Fruit fly (Drosophila melanogaster) whole organism, embryonic: ENCODE measurements around the gene CG3040.
A peak's percentile ranks its signal among the peaks of the same experiment; 100 is the strongest.

Source experiments
- Adf1 ChIP-seq: fragments of 200-800 bp; sonication (Bioruptor generic); IDR thresholded peaks from 2 replicates; pipeline ENCODE4 v1.3.6; 2022; ENCODE audit warnings: missing biosample characterization, missing genetic modification characterization
- Asciz ChIP-seq: fragments of 200-800 bp; sonication (Bioruptor generic); optimal IDR thresholded peaks from 2 replicates; lab custom pipeline; 2017; ENCODE audit warnings: missing biosample characterization, mild to moderate bottlenecking, missing genetic modification characterization, missing genetic modification reagents
- Atf6 ChIP-seq: fragments of 200-800 bp; sonication (Bioruptor generic); IDR thresholded peaks from 2 replicates; pipeline ENCODE4 v1.3.6; 2022; ENCODE audit warnings: missing biosample characterization, missing genetic modification characterization
- Awh ChIP-seq: fragments of 200-800 bp; sonication (Bioruptor generic); IDR thresholded peaks from 2 replicates; pipeline ENCODE4, ENCODE4 v1.3.6; 2022; ENCODE audit warnings: missing biosample characterization, missing genetic modification characterization
- B-H2 ChIP-seq: fragments of 200-800 bp; sonication (Bioruptor generic); optimal IDR thresholded peaks from 2 replicates; lab custom pipeline; 2018; ENCODE audit warnings: missing biosample characterization, mild to moderate bottlenecking, missing genetic modification characterization
- BEAF-32 ChIP-seq: fragments of 200-800 bp; sonication (Bioruptor generic); optimal IDR thresholded peaks from 3 replicates; lab custom pipeline; 2017; ENCODE audit warnings: missing biosample characterization, missing genetic modification characterization, mild to moderate bottlenecking, moderate library complexity, missing genetic modification reagents
- C15 ChIP-seq: fragments of 200-800 bp; sonication (Bioruptor generic); IDR thresholded peaks from 3 replicates; pipeline ENCODE4 v1.3.6; 2022; ENCODE audit warnings: missing biosample characterization, missing genetic modification characterization
- CG11696 ChIP-seq: fragments of 200-800 bp; sonication (Bioruptor generic); IDR thresholded peaks from 2 replicates; pipeline ENCODE4 v1.3.6; 2022; ENCODE audit warnings: missing biosample characterization, missing genetic modification characterization
- CG12744 ChIP-seq: fragments of 200-800 bp; sonication (Bioruptor generic); optimal IDR thresholded peaks from 2 replicates; lab custom pipeline; 2016; ENCODE audit warnings: missing biosample characterization, missing genetic modification characterization
- CG14965 ChIP-seq: fragments of 200-800 bp; sonication (Bioruptor generic); optimal IDR thresholded peaks from 2 replicates; lab custom pipeline; 2016; ENCODE audit warnings: missing biosample characterization, missing genetic modification characterization, borderline replicate concordance
- CG17912 ChIP-seq: fragments of 200-800 bp; sonication (Bioruptor generic); optimal IDR thresholded peaks from 2 replicates; lab custom pipeline; 2018; ENCODE audit warnings: missing biosample characterization, mild to moderate bottlenecking, missing genetic modification characterization
- CG18619 ChIP-seq: fragments of 200-800 bp; sonication (Bioruptor generic); optimal IDR thresholded peaks from 3 replicates; lab custom pipeline; 2017; ENCODE audit warnings: missing biosample characterization, mild to moderate bottlenecking, missing genetic modification characterization
- CG31365 ChIP-seq: fragments of 200-800 bp; sonication (Bioruptor generic); optimal IDR thresholded peaks from 2 replicates; lab custom pipeline; 2018; ENCODE audit warnings: missing biosample characterization, mild to moderate bottlenecking, missing genetic modification characterization
- CG3726 ChIP-seq: fragments of 200-800 bp; sonication (Bioruptor generic); IDR thresholded peaks from 3 replicates; pipeline ENCODE4, ENCODE4 v1.3.6; 2022; ENCODE audit warnings: missing biosample characterization, missing genetic modification characterization
- CG5245 ChIP-seq: fragments of 200-800 bp; sonication (Bioruptor generic); optimal IDR thresholded peaks from 3 replicates; lab custom pipeline; 2016; ENCODE audit warnings: missing biosample characterization, missing genetic modification characterization
- CG7839 ChIP-seq: fragments of 200-800 bp; sonication (Bioruptor generic); optimal IDR thresholded peaks from 3 replicates; lab custom pipeline; 2018; ENCODE audit warnings: missing biosample characterization, mild to moderate bottlenecking, missing genetic modification characterization, moderate library complexity
- CG7987 ChIP-seq: fragments of 200-800 bp; sonication (Bioruptor generic); optimal IDR thresholded peaks from 2 replicates; lab custom pipeline; 2018; ENCODE audit warnings: missing biosample characterization, mild to moderate bottlenecking, missing genetic modification characterization, moderate library complexity
- Dip2 ChIP-seq: fragments of 200-800 bp; sonication (Bioruptor generic); IDR thresholded peaks from 2 replicates; pipeline ENCODE4 v1.3.6; 2022; ENCODE audit warnings: missing biosample characterization, missing genetic modification characterization
- Dip3 ChIP-seq: fragments of 200-800 bp; sonication (Bioruptor generic); optimal IDR thresholded peaks from 3 replicates; lab custom pipeline; 2016; ENCODE audit warnings: missing biosample characterization, missing genetic modification characterization
- Dll ChIP-seq: fragments of 200-800 bp; sonication (Bioruptor generic); IDR thresholded peaks from 4 replicates; pipeline ENCODE4 v1.3.6; 2022; ENCODE audit warnings: missing biosample characterization, missing genetic modification characterization; ENCODE audit not compliant: partially characterized antibody
- Elba2 ChIP-seq: fragments of 200-800 bp; sonication (Bioruptor generic); optimal IDR thresholded peaks from 3 replicates; lab custom pipeline; 2016; ENCODE audit warnings: missing biosample characterization, missing genetic modification characterization
- Fer2 ChIP-seq: fragments of 200-800 bp; sonication (Bioruptor generic); optimal IDR thresholded peaks from 2 replicates; lab custom pipeline; 2018; ENCODE audit warnings: missing biosample characterization, mild to moderate bottlenecking, missing genetic modification characterization, moderate library complexity
- Hsf ChIP-seq: fragments of 200-800 bp; sonication (Bioruptor generic); optimal IDR thresholded peaks from 3 replicates; lab custom pipeline; 2016; ENCODE audit warnings: missing biosample characterization, missing genetic modification characterization
- Lhr ChIP-seq: fragments of 200-800 bp; sonication (Bioruptor generic); optimal IDR thresholded peaks from 3 replicates; lab custom pipeline; 2017; ENCODE audit warnings: mild to moderate bottlenecking, missing biosample characterization, missing genetic modification reagents, missing genetic modification characterization
- MBD-R2 ChIP-seq: fragments of 200-800 bp; sonication (Bioruptor generic); IDR thresholded peaks from 2 replicates; pipeline ENCODE4 v1.3.6; 2022; ENCODE audit warnings: missing biosample characterization, missing genetic modification characterization
- Med ChIP-seq: fragments of 200-800 bp; sonication (Bioruptor generic); peaks from one replicate; lab custom pipeline; 2016; ENCODE audit warnings: missing biosample characterization, missing genetic modification characterization, mild to moderate bottlenecking, inconsistent platforms, moderate library complexity
- Side ChIP-seq: fragments of 200-800 bp; sonication (Bioruptor generic); optimal IDR thresholded peaks from 2 replicates; lab custom pipeline; 2016; ENCODE audit warnings: missing biosample characterization, missing genetic modification characterization
- Six4 ChIP-seq: fragments of 200-800 bp; sonication (Bioruptor generic); optimal IDR thresholded peaks from 2 replicates; lab custom pipeline; 2016; ENCODE audit warnings: missing biosample characterization, missing genetic modification characterization
- bab2 ChIP-seq: fragments of 200-800 bp; sonication (Bioruptor generic); optimal IDR thresholded peaks from 2 replicates; lab custom pipeline; 2016; ENCODE audit warnings: missing biosample characterization, missing genetic modification characterization
- chn ChIP-seq: fragments of 200-800 bp; sonication (Bioruptor generic); optimal IDR thresholded peaks from 2 replicates; lab custom pipeline; 2016; ENCODE audit warnings: missing biosample characterization, missing genetic modification characterization
- danr ChIP-seq: fragments of 200-800 bp; sonication (Bioruptor generic); IDR thresholded peaks from 2 replicates; pipeline ENCODE4 v1.3.6; 2022; ENCODE audit warnings: missing biosample characterization, missing genetic modification characterization
- dm ChIP-seq: fragments of 200-800 bp; sonication (Bioruptor generic); optimal IDR thresholded peaks from 3 replicates; lab custom pipeline; 2016; ENCODE audit warnings: missing biosample characterization, missing genetic modification characterization
- gro ChIP-seq: fragments of 200-800 bp; sonication (Bioruptor generic); optimal IDR thresholded peaks from 2 replicates; lab custom pipeline; 2016; ENCODE audit warnings: missing biosample characterization, missing genetic modification characterization
- hb ChIP-seq: fragments of 200-800 bp; sonication (Bioruptor generic); IDR thresholded peaks from 3 replicates; pipeline ENCODE4 v1.3.6; 2022; ENCODE audit warnings: missing biosample characterization, missing genetic modification characterization; ENCODE audit not compliant: partially characterized antibody
- insv ChIP-seq, 2 experiments: fragments of 200-800 bp; sonication (Bioruptor generic); optimal IDR thresholded peaks; 3 replicates each; lab custom pipeline; 2016 to 2018; ENCODE audit warnings: missing biosample characterization in 2 of 2, missing genetic modification characterization in 2 of 2
- nmo ChIP-seq: fragments of 200-800 bp; sonication (Bioruptor generic); optimal IDR thresholded peaks from 2 replicates; lab custom pipeline; 2018; ENCODE audit warnings: missing biosample characterization, mild to moderate bottlenecking, missing genetic modification characterization, moderate library complexity
- prd ChIP-seq, 3 experiments: fragments of >200 bp in 2 of 3; fragments of 200-800 bp in 1 of 3; sonication (Bioruptor generic) in 1 of 3; optimal IDR thresholded peaks in 2 of 3; IDR thresholded peaks in 1 of 3; 2 replicates in 2 of 3; 3 replicates in 1 of 3; pipeline versions ENCODE4 v1.3.6 to Lab custom; 2017 to 2022; ENCODE audit warnings: missing biosample characterization in 1 of 3, missing genetic modification characterization in 1 of 3
- psq ChIP-seq: fragments of 200-800 bp; sonication (Bioruptor generic); optimal IDR thresholded peaks from 2 replicates; lab custom pipeline; 2017; ENCODE audit warnings: missing biosample characterization, missing genetic modification characterization
- scrt ChIP-seq: fragments of 200-800 bp; sonication (Bioruptor generic); optimal IDR thresholded peaks from 2 replicates; lab custom pipeline; 2018; ENCODE audit warnings: missing biosample characterization, mild to moderate bottlenecking, missing genetic modification characterization, moderate library complexity
- sd ChIP-seq: fragments of 200-800 bp; sonication (Bioruptor generic); optimal IDR thresholded peaks from 3 replicates; lab custom pipeline; 2018; ENCODE audit warnings: missing biosample characterization, mild to moderate bottlenecking, missing genetic modification characterization, moderate library complexity
- sens-2 ChIP-seq: fragments of 200-800 bp; sonication (Bioruptor generic); IDR thresholded peaks from 2 replicates; pipeline ENCODE4 v1.3.6; 2022; ENCODE audit warnings: missing biosample characterization, missing genetic modification characterization
- slbo ChIP-seq: fragments of 200-800 bp; sonication (Bioruptor generic); IDR thresholded peaks from 2 replicates; pipeline ENCODE4 v1.3.6; 2022; ENCODE audit warnings: missing biosample characterization, missing genetic modification characterization
- ssp ChIP-seq: fragments of 200-800 bp; sonication (Bioruptor generic); IDR thresholded peaks from 2 replicates; pipeline ENCODE4 v1.3.6; 2022; ENCODE audit warnings: missing biosample characterization, missing genetic modification characterization
- sug ChIP-seq: fragments of 200-800 bp; optimal IDR thresholded peaks from 2 replicates; lab custom pipeline; 2019; ENCODE audit warnings: missing biosample characterization, mild to moderate bottlenecking, missing genetic modification characterization, moderate library complexity
- tap ChIP-seq: fragments of 200-800 bp; optimal IDR thresholded peaks from 3 replicates; lab custom pipeline; 2019; ENCODE audit warnings: missing biosample characterization, mild to moderate bottlenecking, missing genetic modification characterization, moderate library complexity
- trem ChIP-seq: fragments of 200-800 bp; optimal IDR thresholded peaks from 3 replicates; lab custom pipeline; 2019; ENCODE audit warnings: missing biosample characterization, mild to moderate bottlenecking, missing genetic modification characterization, moderate library complexity
- vfl ChIP-seq: fragments of 200-800 bp; sonication (Bioruptor generic); optimal IDR thresholded peaks from 2 replicates; lab custom pipeline; 2016; ENCODE audit warnings: missing biosample characterization, missing genetic modification characterization
- vnd ChIP-seq: fragments of 200-800 bp; sonication (Bioruptor generic); IDR thresholded peaks from 3 replicates; pipeline ENCODE4 v1.3.6; 2022; ENCODE audit warnings: missing biosample characterization, missing genetic modification characterization; ENCODE audit not compliant: partially characterized antibody
- z ChIP-seq: fragments of 200-800 bp; sonication (Bioruptor generic); IDR thresholded peaks from 3 replicates; pipeline ENCODE4 v1.3.6; 2022; ENCODE audit warnings: missing biosample characterization, missing genetic modification characterization

The CG3040 gene

dm6 chrX:7011063-7011743 lies 38.0 kb upstream of the CG3040 start, which contains the start of the genes cm, sloth1 and sloth2 (continued):
- TF ChIP-seq ssp (GFP tag; lab: Robert Waterston, UW) (peak; percentile 71), Dip2 (GFP tag; lab: Robert Waterston, UW) (no peak), Asciz (GFP tag; lab: Kevin White, UChicago) (peak; percentile 51), Awh (GFP tag; lab: Robert Waterston, UW) (peak; percentile 80), z (GFP tag; lab: Robert Waterston, UW) (no peak), danr (GFP tag; lab: Robert Waterston, UW) (peak; percentile 62), CG12744 (GFP tag; lab: Kevin White, UChicago) (peak; percentile 79), insv (GFP tag; optimal IDR thresholded peaks at IDR 0.05; lab: Kevin White, UChicago) (peak in 1 of 2 experiments; percentile 69), sd (tag; lab: Kevin White, UChicago) (peak; percentile 70), Dll (GFP tag; lab: Robert Waterston, UW) (peak; percentile 95), BEAF-32 (GFP tag; lab: Kevin White, UChicago) (peak; percentile 89), sens-2 (GFP tag; lab: Robert Waterston, UW) (peak; percentile 67), psq (GFP tag; lab: Kevin White, UChicago) (peak; percentile 37), dm (GFP tag; lab: Kevin White, UChicago) (peak; percentile 78), Adf1 (peak; percentile 39), slbo (GFP tag; lab: Robert Waterston, UW) (peak; percentile 95), tap (tag; lab: Kevin White, UChicago) (peak; percentile 73), Atf6 (peak; percentile 72), C15 (GFP tag; lab: Robert Waterston, UW) (no peak), B-H2 (peak; percentile 84), MBD-R2 (GFP tag; lab: Robert Waterston, UW) (peak; percentile 93), CG18619 (GFP tag; lab: Kevin White, UChicago) (peak; percentile 73), CG31365 (tag; lab: Kevin White, UChicago) (peak; percentile 33), CG11696 (GFP tag; lab: Robert Waterston, UW) (peak; percentile 58; the same call in 1 of the 2 replicates), CG5245 (peak; percentile 60), Elba2 (GFP tag; lab: Kevin White, UChicago) (peak; percentile 3), Lhr (peak; percentile 70), CG7839 (peak; percentile 86), bab2 (GFP tag; lab: Kevin White, UChicago) (peak; percentile 93), Hsf (GFP tag; lab: Kevin White, UChicago) (peak; percentile 92), Med (GFP tag; lab: Kevin White, UChicago) (peak; percentile 98), vnd (GFP tag; lab: Robert Waterston, UW) (peak; percentile 77), nmo (GFP tag; lab: Kevin White, UChicago) (peak; percentile 92), trem (tag; lab: Kevin White, UChicago) (peak; percentile 86), Dip3 (GFP tag; lab: Kevin White, UChicago) (peak; percentile 81), hb (peak; percentile 63; the same call in 1 of the 3 replicates), chn (GFP tag; lab: Kevin White, UChicago) (peak; percentile 92), CG7987 (GFP tag; lab: Kevin White, UChicago) (peak; percentile 59), Side (GFP tag; lab: Kevin White, UChicago) (peak; percentile 87), prd (optimal IDR thresholded peaks at IDR 0.05; lab: Kevin White, UChicago) (no peak), prd (GFP tag; IDR thresholded peaks at IDR 0.05; lab: Robert Waterston, UW) (peak; percentile 94), CG17912 (peak; percentile 72), vfl (GFP tag; lab: Kevin White, UChicago) (peak; percentile 92), scrt (GFP tag; lab: Kevin White, UChicago) (peak; percentile 57), gro (GFP tag; lab: Kevin White, UChicago) (peak; percentile 91), sug (tag; lab: Kevin White, UChicago) (peak; percentile 85), Fer2 (tag; lab: Kevin White, UChicago) (peak; percentile 75), CG14965 (GFP tag; lab: Kevin White, UChicago) (no peak), CG3726 (GFP tag; lab: Robert Waterston, UW) (peak; percentile 65; the same call in 2 of the 3 replicates), Six4 (GFP tag; lab: Kevin White, UChicago) (peak; percentile 77)
